Worm (Caenorhabditis elegans): ENCODE measurements around the gene hlh-12.
A peak's percentile ranks its signal among the peaks of the same experiment; 100 is the strongest.

- peak; percentile 42 for TF ChIP-seq him-1 (tag; optimal IDR thresholded peaks at IDR 0.05)
- peak; percentile 87 for TF ChIP-seq W03F9.2 (tag; optimal IDR thresholded peaks at IDR 0.05)
These were observed 46.5 kb downstream of the hlh-12 start, which contains the start of the genes T26A8.4 and pdtf-1 for ce11 chrIV:8432709-8433108.

Data from whole organism, L4/young adult.